Fruit fly (Drosophila melanogaster) whole organism, prepupa: Measurements from ENCODE around the gene CG14314.

Experiments
- Blimp-1 ChIP-seq: fragments of 200-800 bp; sonication (Bioruptor generic); optimal IDR thresholded peaks from 3 replicates; lab custom pipeline; 2017; ENCODE audit warnings: missing biosample characterization, missing genetic modification characterization, mild to moderate bottlenecking, moderate library complexity, missing genetic modification reagents
- CG10631 ChIP-seq: fragments of 200-800 bp; sonication (Bioruptor generic); optimal IDR thresholded peaks from 2 replicates; lab custom pipeline; 2016; ENCODE audit warnings: missing biosample characterization, missing genetic modification characterization
- CG10669 ChIP-seq: fragments of 200-800 bp; sonication (Bioruptor generic); optimal IDR thresholded peaks from 3 replicates; lab custom pipeline; 2018; ENCODE audit warnings: missing biosample characterization, mild to moderate bottlenecking, missing genetic modification characterization, moderate library complexity
- CG11294 ChIP-seq: fragments of 200-800 bp; sonication (Bioruptor generic); IDR thresholded peaks from 2 replicates; pipeline ENCODE4 v1.3.6; 2022; ENCODE audit warnings: missing biosample characterization, missing genetic modification characterization
- CG11762 ChIP-seq: fragments of 200-800 bp; sonication (Bioruptor generic); optimal IDR thresholded peaks from 3 replicates; lab custom pipeline; 2016; ENCODE audit warnings: missing biosample characterization, missing genetic modification characterization; ENCODE audit not compliant: insufficient read depth
- CG11902 ChIP-seq: fragments of 200-800 bp; sonication (Bioruptor generic); optimal IDR thresholded peaks from 3 replicates; lab custom pipeline; 2016; ENCODE audit warnings: missing biosample characterization, missing genetic modification characterization
- CG15336 ChIP-seq: fragments of 200-800 bp; sonication (Bioruptor generic); IDR thresholded peaks from 2 replicates; pipeline ENCODE4 v1.3.6; 2022; ENCODE audit warnings: missing biosample characterization, missing genetic modification characterization
- CG1621 ChIP-seq: fragments of 200-800 bp; sonication (Bioruptor generic); optimal IDR thresholded peaks from 3 replicates; lab custom pipeline; 2018; ENCODE audit warnings: missing biosample characterization, mild to moderate bottlenecking, missing genetic modification characterization
- CG3032 ChIP-seq: fragments of 200-800 bp; optimal IDR thresholded peaks from 2 replicates; lab custom pipeline; 2019; ENCODE audit warnings: missing biosample characterization, mild to moderate bottlenecking, missing genetic modification characterization, moderate library complexity
- CG31627 ChIP-seq: fragments of 200-800 bp; sonication (Bioruptor generic); optimal IDR thresholded peaks from 3 replicates; lab custom pipeline; 2016; ENCODE audit warnings: missing biosample characterization, missing genetic modification characterization
- CG32006 ChIP-seq: fragments of 200-800 bp; sonication (Bioruptor generic); optimal IDR thresholded peaks from 3 replicates; lab custom pipeline; 2017; ENCODE audit warnings: missing biosample characterization, mild to moderate bottlenecking, missing genetic modification characterization
- CG34406 ChIP-seq: fragments of 200-800 bp; sonication (Bioruptor generic); optimal IDR thresholded peaks from 3 replicates; lab custom pipeline; 2016; ENCODE audit warnings: missing biosample characterization, missing genetic modification characterization
- CG3919 ChIP-seq: fragments of 200-800 bp; sonication (Bioruptor generic); optimal IDR thresholded peaks from 3 replicates; lab custom pipeline; 2016; ENCODE audit warnings: missing biosample characterization, missing genetic modification characterization
- CG4318 ChIP-seq: fragments of 200-800 bp; sonication (Bioruptor generic); optimal IDR thresholded peaks from 3 replicates; lab custom pipeline; 2017; ENCODE audit warnings: missing biosample characterization, mild to moderate bottlenecking, missing genetic modification characterization
- CG6163 ChIP-seq: fragments of 200-800 bp; sonication (Bioruptor generic); IDR thresholded peaks from 3 replicates; pipeline ENCODE4 v1.3.6; 2022; ENCODE audit warnings: missing biosample characterization, missing genetic modification characterization
- CG6276 ChIP-seq: fragments of 200-800 bp; sonication (Bioruptor generic); optimal IDR thresholded peaks from 2 replicates; lab custom pipeline; 2017; ENCODE audit warnings: missing biosample characterization, mild to moderate bottlenecking, missing genetic modification characterization
- CG6792 ChIP-seq: fragments of 200-800 bp; sonication (Bioruptor generic); optimal IDR thresholded peaks from 3 replicates; lab custom pipeline; 2016; ENCODE audit warnings: missing biosample characterization, missing genetic modification characterization
- CG6808 ChIP-seq: fragments of 200-800 bp; sonication (Bioruptor generic); optimal IDR thresholded peaks from 3 replicates; lab custom pipeline; 2017; ENCODE audit warnings: missing biosample characterization, missing genetic modification characterization, mild to moderate bottlenecking, moderate library complexity, missing genetic modification reagents
- CG8319 ChIP-seq: fragments of 200-800 bp; sonication (Bioruptor generic); optimal IDR thresholded peaks from 3 replicates; lab custom pipeline; 2016; ENCODE audit warnings: missing biosample characterization, missing genetic modification characterization
- Eip78C ChIP-seq: fragments of 200-800 bp; sonication (Bioruptor generic); peaks from one replicate; lab custom pipeline; 2016; ENCODE audit warnings: missing biosample characterization, missing genetic modification characterization
- Ets21C ChIP-seq: fragments of 200-800 bp; sonication (Bioruptor generic); optimal IDR thresholded peaks from 3 replicates; lab custom pipeline; 2016; ENCODE audit warnings: missing biosample characterization, missing genetic modification characterization
- Hr39 ChIP-seq: fragments of 200-800 bp; sonication (Bioruptor generic); optimal IDR thresholded peaks from 2 replicates; lab custom pipeline; 2016; ENCODE audit warnings: missing biosample characterization, missing genetic modification characterization
- Hr4 ChIP-seq: fragments of 200-800 bp; sonication (Bioruptor generic); optimal IDR thresholded peaks from 3 replicates; lab custom pipeline; 2016; ENCODE audit warnings: missing biosample characterization, missing genetic modification characterization
- Met ChIP-seq: fragments of 200-800 bp; sonication (Bioruptor generic); optimal IDR thresholded peaks from 3 replicates; lab custom pipeline; 2016; ENCODE audit warnings: missing biosample characterization, missing genetic modification characterization
- OdsH ChIP-seq: fragments of 200-800 bp; sonication (Bioruptor generic); optimal IDR thresholded peaks from 3 replicates; lab custom pipeline; 2016; ENCODE audit warnings: missing biosample characterization, missing genetic modification characterization
- Smox ChIP-seq: fragments of 200-800 bp; sonication (Bioruptor generic); optimal IDR thresholded peaks from 3 replicates; lab custom pipeline; 2016; ENCODE audit warnings: missing biosample characterization, missing genetic modification characterization
- Sox102F ChIP-seq: fragments of 200-800 bp; sonication (Bioruptor generic); optimal IDR thresholded peaks from 2 replicates; lab custom pipeline; 2016; ENCODE audit warnings: missing biosample characterization, mild to moderate bottlenecking, missing genetic modification characterization
- Sox14 ChIP-seq: fragments of 200-800 bp; sonication (Bioruptor generic); optimal IDR thresholded peaks from 3 replicates; lab custom pipeline; 2016; ENCODE audit warnings: missing biosample characterization, missing genetic modification characterization
- Sox15 ChIP-seq: fragments of 200-800 bp; sonication (Bioruptor generic); optimal IDR thresholded peaks from 3 replicates; lab custom pipeline; 2016; ENCODE audit warnings: missing biosample characterization, missing genetic modification characterization
- achi ChIP-seq: fragments of 200-800 bp; sonication (Bioruptor generic); optimal IDR thresholded peaks from 3 replicates; lab custom pipeline; 2016; ENCODE audit warnings: missing biosample characterization, missing genetic modification characterization
- acj6 ChIP-seq: fragments of 200-800 bp; sonication (Bioruptor generic); optimal IDR thresholded peaks from 3 replicates; lab custom pipeline; 2016; ENCODE audit warnings: missing biosample characterization, missing genetic modification characterization
- cyc ChIP-seq: fragments of 200-800 bp; sonication (Bioruptor generic); optimal IDR thresholded peaks from 3 replicates; lab custom pipeline; 2016; ENCODE audit warnings: missing biosample characterization, missing genetic modification characterization
- dac ChIP-seq: fragments of 200-800 bp; sonication (Bioruptor generic); optimal IDR thresholded peaks from 2 replicates; lab custom pipeline; 2017; ENCODE audit warnings: missing biosample characterization, mild to moderate bottlenecking, missing genetic modification characterization
- dsx ChIP-seq: fragments of 200-800 bp; optimal IDR thresholded peaks from 3 replicates; lab custom pipeline; 2019; ENCODE audit warnings: missing biosample characterization, mild to moderate bottlenecking, missing genetic modification characterization, moderate library complexity; ENCODE audit not compliant: poor library complexity, severe bottlenecking
- fkh ChIP-seq: fragments of 200-800 bp; sonication (Bioruptor generic); optimal IDR thresholded peaks from 3 replicates; lab custom pipeline; 2017; ENCODE audit warnings: missing biosample characterization, mild to moderate bottlenecking, missing genetic modification characterization, moderate library complexity
- lz ChIP-seq: fragments of 200-800 bp; sonication (Bioruptor generic); optimal IDR thresholded peaks from 3 replicates; lab custom pipeline; 2016; ENCODE audit warnings: missing biosample characterization, missing genetic modification characterization
- salr ChIP-seq, 2 experiments: fragments of 200-800 bp; sonication (Bioruptor generic); optimal IDR thresholded peaks; 3 replicates each; lab custom pipeline; 2016 to 2018; ENCODE audit warnings: missing biosample characterization in 2 of 2, missing genetic modification characterization in 2 of 2, mild to moderate bottlenecking in 1 of 2
- ss ChIP-seq, 2 experiments: fragments of 200-800 bp; sonication (Bioruptor generic); optimal IDR thresholded peaks; 2 replicates in 1 of 2; 3 replicates in 1 of 2; lab custom pipeline; 2017 to 2018; ENCODE audit warnings: mild to moderate bottlenecking in 2 of 2, missing biosample characterization in 2 of 2, missing genetic modification characterization in 2 of 2, moderate library complexity in 1 of 2
- svp ChIP-seq: fragments of 200-800 bp; sonication (Bioruptor generic); peaks from one replicate; lab custom pipeline; 2016; ENCODE audit warnings: missing biosample characterization, missing genetic modification characterization
- topi ChIP-seq: fragments of 200-800 bp; sonication (Bioruptor generic); optimal IDR thresholded peaks from 3 replicates; lab custom pipeline; 2016; ENCODE audit warnings: missing biosample characterization, missing genetic modification characterization
- vri ChIP-seq: fragments of 200-800 bp; sonication (Bioruptor generic); optimal IDR thresholded peaks from 3 replicates; lab custom pipeline; 2016; ENCODE audit warnings: missing biosample characterization, mild to moderate bottlenecking, missing genetic modification characterization

The CG14314 gene

dm6 chr3R:18166261-18166720 is 49.7 kb upstream of the CG14314 start (continued):
- TF ChIP-seq CG8319 (GFP tag; lab: Kevin White, UChicago) (no peak), CG6163 (GFP tag; lab: Robert Waterston, UW) (no peak), CG4318 (GFP tag; lab: Kevin White, UChicago) (no peak), CG3032 (tag; lab: Kevin White, UChicago) (no peak), CG10669 (no peak), Sox102F (no peak), OdsH (no peak), Hr39 (GFP tag; lab: Kevin White, UChicago) (no peak), CG6808 (no peak), CG32006 (GFP tag; lab: Kevin White, UChicago) (no peak)
- TF ChIP-seq, all 60 proteins: peak for 8

dm6 chr3R:18167173-18167415 is 48.8 kb upstream of the CG14314 start, which contains the start of the genes CG7215 and Prx5:
Gene CG7215, minus strand, starts transcription at chr3R:18167273.
Gene Prx5, minus strand, starts transcription at chr3R:18167273.
- no peak for TF ChIP-seq CG11294 (GFP tag; lab: Robert Waterston, UW)
- TF ChIP-seq Hr39 (GFP tag; lab: Kevin White, UChicago) = no peak
- no peak for TF ChIP-seq acj6 (GFP tag; lab: Kevin White, UChicago)
- no peak for TF ChIP-seq Ets21C (GFP tag; lab: Kevin White, UChicago)
- no peak for TF ChIP-seq CG1621 (tag; lab: Kevin White, UChicago)
- no peak for TF ChIP-seq CG11902 (GFP tag; lab: Kevin White, UChicago)
- no peak for TF ChIP-seq CG6276 (GFP tag; lab: Kevin White, UChicago)
- no peak for TF ChIP-seq CG6792
- TF ChIP-seq vri (GFP tag; lab: Kevin White, UChicago) = no peak

- TF ChIP-seq CG11762 (GFP tag; lab: Kevin White, UChicago) (peak; percentile 15), CG32006 (GFP tag; lab: Kevin White, UChicago) (peak; percentile 24), dac (GFP tag; lab: Kevin White, UChicago) (no peak), CG10631 (GFP tag; lab: Kevin White, UChicago) (peak; percentile 54), fkh (GFP tag; lab: Kevin White, UChicago) (peak; percentile 71), Blimp-1 (GFP tag; lab: Kevin White, UChicago) (no peak), ss (GFP tag; optimal IDR thresholded peaks at IDR 0.05; lab: Kevin White, UChicago) (peak in 1 of 2 experiments; percentile 56), CG34406 (GFP tag; lab: Kevin White, UChicago) (no peak), CG15336 (GFP tag; lab: Robert Waterston, UW) (no peak), CG6792 (no peak), CG4318 (GFP tag; lab: Kevin White, UChicago) (peak; percentile 17), CG6163 (GFP tag; lab: Robert Waterston, UW) (no peak; the same call in 2 of the 3 replicates), acj6 (GFP tag; lab: Kevin White, UChicago) (peak; percentile 31), Eip78C (GFP tag; lab: Kevin White, UChicago) (peak; percentile 69), CG6276 (GFP tag; lab: Kevin White, UChicago) (no peak), OdsH (peak; percentile 31), Hr4 (GFP tag; lab: Kevin White, UChicago) (peak; percentile 39), Hr39 (GFP tag; lab: Kevin White, UChicago) (peak; percentile 28), CG11294 (GFP tag; lab: Robert Waterston, UW) (no peak), Sox14 (GFP tag; lab: Kevin White, UChicago) (no peak), CG3032 (tag; lab: Kevin White, UChicago) (peak; percentile 42), cyc (GFP tag; lab: Kevin White, UChicago) (peak; percentile 19), achi (GFP tag; lab: Kevin White, UChicago) (peak; percentile 40), dsx (GFP tag; lab: Kevin White, UChicago) (no peak), Sox15 (GFP tag; lab: Kevin White, UChicago) (peak; percentile 36), CG3919 (GFP tag; lab: Kevin White, UChicago) (peak; percentile 16), topi (peak; percentile 7), CG31627 (peak; percentile 37), vri (GFP tag; lab: Kevin White, UChicago) (peak; percentile 11), Smox (GFP tag; lab: Kevin White, UChicago) (peak; percentile 20), svp (peak; percentile 83), CG1621 (tag; lab: Kevin White, UChicago) (no peak), Met (no peak), lz (GFP tag; lab: Kevin White, UChicago) (peak; percentile 34), salr (GFP tag; optimal IDR thresholded peaks at IDR 0.05; lab: Kevin White, UChicago) (peak in 1 of 2 experiments; percentile 30), CG6808 (no peak)
Observed at dm6 chr3R:18167416-18168237, 48.3 kb upstream of the CG14314 start, which contains the start of gene wrd. Gene wrd, plus strand, starts transcription at chr3R:18167757.
